Fruit fly (Drosophila melanogaster): Measurements from ENCODE around the gene CG43998.

Gene CG43998

dm6 chr3R:23955380-23955779 is 26.6 kb upstream of the CG43998 start:
- TF ChIP-seq Clk (GFP tag; optimal IDR thresholded peaks at IDR 0.05), result no peak
- no peak for TF ChIP-seq CG12768 (GFP tag; optimal IDR thresholded peaks at IDR 0.05)
- TF ChIP-seq bab1 (GFP tag; optimal IDR thresholded peaks at IDR 0.05), result no peak
- TF ChIP-seq ovo (GFP tag; optimal IDR thresholded peaks at IDR 0.05), result no peak
- no peak for TF ChIP-seq CG11617 (GFP tag; optimal IDR thresholded peaks at IDR 0.05)
- no peak for TF ChIP-seq CG33017 (tag; optimal IDR thresholded peaks at IDR 0.05)
- TF ChIP-seq CG7045 (GFP tag; optimal IDR thresholded peaks at IDR 0.05), result no peak
- no peak for TF ChIP-seq tj (GFP tag; optimal IDR thresholded peaks at IDR 0.05)
- no peak for TF ChIP-seq CG5204 (GFP tag; optimal IDR thresholded peaks at IDR 0.05)
- TF ChIP-seq Hr96 (GFP tag; optimal IDR thresholded peaks at IDR 0.05), result no peak
- TF ChIP-seq pad (GFP tag; optimal IDR thresholded peaks at IDR 0.05), result no peak
- no peak for TF ChIP-seq CG7101 (tag; optimal IDR thresholded peaks at IDR 0.05)
- no peak for TF ChIP-seq Mnt (GFP tag; optimal IDR thresholded peaks at IDR 0.05)

dm6 chr3R:23948466-23949413 is 19.9 kb upstream of the CG43998 start:
- TF ChIP-seq bab1 (GFP tag; optimal IDR thresholded peaks at IDR 0.05) (no peak), tj (GFP tag; optimal IDR thresholded peaks at IDR 0.05) (peak; percentile 68)

- no peak for TF ChIP-seq bab1 (GFP tag; optimal IDR thresholded peaks at IDR 0.05)
- no peak for TF ChIP-seq CG7045 (GFP tag; optimal IDR thresholded peaks at IDR 0.05)
- no peak for TF ChIP-seq Mnt (GFP tag; optimal IDR thresholded peaks at IDR 0.05)
- TF ChIP-seq CG5204 (GFP tag; optimal IDR thresholded peaks at IDR 0.05), result no peak
- no peak for TF ChIP-seq cic (GFP tag; optimal IDR thresholded peaks at IDR 0.05)
- TF ChIP-seq cnc (optimal IDR thresholded peaks at IDR 0.05), result no peak
- TF ChIP-seq CG33017 (tag; optimal IDR thresholded peaks at IDR 0.05), result no peak
Observed at dm6 chr3R:23948324-23948465, 19.4 kb upstream of the CG43998 start, which contains the start of gene CG12268. TSS of gene CG12268 (minus strand) at chr3R:23948424.

dm6 chr3R:23947002-23947401 is 18.2 kb upstream of the CG43998 start:
- TF ChIP-seq toe (GFP tag; optimal IDR thresholded peaks at IDR 0.05), result no peak
- TF ChIP-seq Hr96 (GFP tag; optimal IDR thresholded peaks at IDR 0.05), result no peak
- no peak for TF ChIP-seq CG33017 (tag; optimal IDR thresholded peaks at IDR 0.05)
- no peak for TF ChIP-seq ovo (GFP tag; optimal IDR thresholded peaks at IDR 0.05)
- TF ChIP-seq cic (GFP tag; optimal IDR thresholded peaks at IDR 0.05), result no peak
- TF ChIP-seq bab1 (GFP tag; optimal IDR thresholded peaks at IDR 0.05), result no peak
- TF ChIP-seq CG1620 (GFP tag; optimal IDR thresholded peaks at IDR 0.05), result no peak
- TF ChIP-seq CG11617 (GFP tag; optimal IDR thresholded peaks at IDR 0.05), result no peak
- no peak for TF ChIP-seq CG14711 (tag; optimal IDR thresholded peaks at IDR 0.05)
- no peak for TF ChIP-seq CG5204 (GFP tag; optimal IDR thresholded peaks at IDR 0.05)
- TF ChIP-seq cnc (optimal IDR thresholded peaks at IDR 0.05), result no peak
- no peak for TF ChIP-seq Clk (GFP tag; optimal IDR thresholded peaks at IDR 0.05)
- TF ChIP-seq kay (GFP tag; ENCODE audit: borderline replicate concordance), result no peak
- no peak for TF ChIP-seq CG7101 (tag; optimal IDR thresholded peaks at IDR 0.05)
- TF ChIP-seq CG7045 (GFP tag; optimal IDR thresholded peaks at IDR 0.05), result no peak
- TF ChIP-seq CG12768 (GFP tag; optimal IDR thresholded peaks at IDR 0.05), result no peak
- TF ChIP-seq pad (GFP tag; optimal IDR thresholded peaks at IDR 0.05), result no peak
- no peak for TF ChIP-seq Mnt (GFP tag; optimal IDR thresholded peaks at IDR 0.05)
- no peak for TF ChIP-seq Crg-1 (GFP tag; optimal IDR thresholded peaks at IDR 0.05)

- TF ChIP-seq CG12768 (GFP tag; optimal IDR thresholded peaks at IDR 0.05) (peak; percentile 57), pad (GFP tag; optimal IDR thresholded peaks at IDR 0.05) (no peak)
Observed at dm6 chr3R:23943843-23944356, 15.1 kb upstream of the CG43998 start.

dm6 chr3R:23942965-23943413 is 14.2 kb upstream of the CG43998 start, which contains the start of gene Gdh:
TSS of gene Gdh (minus strand) at chr3R:23943101.
- TF ChIP-seq CG7101 (tag; optimal IDR thresholded peaks at IDR 0.05) (peak; percentile 34), bab1 (GFP tag; optimal IDR thresholded peaks at IDR 0.05) (peak; percentile 53), toe (GFP tag; optimal IDR thresholded peaks at IDR 0.05) (no peak), pad (GFP tag; optimal IDR thresholded peaks at IDR 0.05) (no peak), Hr96 (GFP tag; optimal IDR thresholded peaks at IDR 0.05) (peak; percentile 46), CG12768 (GFP tag; optimal IDR thresholded peaks at IDR 0.05) (peak; percentile 6), CG11617 (GFP tag; optimal IDR thresholded peaks at IDR 0.05) (peak; percentile 49), ovo (GFP tag; optimal IDR thresholded peaks at IDR 0.05) (no peak), tj (GFP tag; optimal IDR thresholded peaks at IDR 0.05) (peak; percentile 27), kay (GFP tag; ENCODE audit: borderline replicate concordance) (no peak), CG5204 (GFP tag; optimal IDR thresholded peaks at IDR 0.05) (no peak), Mnt (GFP tag; optimal IDR thresholded peaks at IDR 0.05) (peak; percentile 74), CG7045 (GFP tag; optimal IDR thresholded peaks at IDR 0.05) (no peak), cnc (optimal IDR thresholded peaks at IDR 0.05) (no peak), CG33017 (tag; optimal IDR thresholded peaks at IDR 0.05) (peak; percentile 24), Clk (GFP tag; optimal IDR thresholded peaks at IDR 0.05) (no peak), CG14711 (tag; optimal IDR thresholded peaks at IDR 0.05) (no peak), Crg-1 (GFP tag; optimal IDR thresholded peaks at IDR 0.05) (peak; percentile 16), cic (GFP tag; optimal IDR thresholded peaks at IDR 0.05) (peak; percentile 44), CG1620 (GFP tag; optimal IDR thresholded peaks at IDR 0.05) (peak; percentile 66)
